Fruit fly (Drosophila melanogaster) whole organism, pupa: ENCODE measurements around the gene ras.

Source experiments
- CG34367 ChIP-seq: fragments of 200-800 bp; sonication (Bioruptor generic); optimal IDR thresholded peaks from 2 replicates; lab custom pipeline; 2018; ENCODE audit warnings: missing biosample characterization, mild to moderate bottlenecking, missing genetic modification characterization
- CG8159 ChIP-seq: fragments of 200-800 bp; sonication (Bioruptor generic); optimal IDR thresholded peaks from 3 replicates; lab custom pipeline; 2018; ENCODE audit warnings: missing biosample characterization, mild to moderate bottlenecking, missing genetic modification characterization, moderate library complexity
- CG9948 ChIP-seq: fragments of 200-800 bp; sonication (Bioruptor generic); optimal IDR thresholded peaks from 2 replicates; lab custom pipeline; 2018; ENCODE audit warnings: missing biosample characterization, mild to moderate bottlenecking, missing genetic modification characterization, moderate library complexity
- fd96Ca ChIP-seq: fragments of 200-800 bp; sonication (Bioruptor generic); IDR thresholded peaks from 3 replicates; pipeline ENCODE4 v1.3.6; 2022; ENCODE audit warnings: missing biosample characterization, missing genetic modification characterization
- gl ChIP-seq: fragments of 200-800 bp; sonication (Bioruptor generic); optimal IDR thresholded peaks from 2 replicates; lab custom pipeline; 2018; ENCODE audit warnings: missing biosample characterization, mild to moderate bottlenecking, missing genetic modification characterization
- rn ChIP-seq: fragments of 200-800 bp; sonication (Bioruptor generic); IDR thresholded peaks from 2 replicates; pipeline ENCODE4 v1.3.6; 2022; ENCODE audit warnings: missing biosample characterization, missing genetic modification characterization

DNA sequence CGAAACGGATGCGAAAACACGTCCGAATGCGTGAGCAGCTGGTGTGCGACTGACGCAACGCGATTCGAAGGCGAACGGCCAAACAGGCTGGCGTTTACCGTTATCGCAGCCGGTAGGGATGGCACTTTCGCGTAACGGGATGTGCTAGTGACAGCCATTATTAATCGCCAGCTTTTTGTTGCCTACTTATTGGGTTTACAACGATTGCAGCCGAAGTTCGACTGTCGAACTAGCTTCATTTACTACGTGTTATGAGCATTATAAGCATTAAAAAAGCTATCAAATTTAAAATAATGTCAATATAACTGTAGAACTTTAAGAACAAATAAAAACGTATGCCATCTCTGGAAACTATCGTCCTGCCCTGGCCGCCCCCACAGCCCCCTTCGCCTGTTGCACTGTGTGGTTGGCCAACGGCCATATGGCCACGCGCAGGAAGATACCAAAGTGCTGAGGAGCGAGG lies 13.3 kb downstream of the ras start, which contains the start of gene Rph:
- no peak for TF ChIP-seq rn
- TF ChIP-seq CG9948 (tag; lab: Kevin White, UChicago), result no peak
- TF ChIP-seq fd96Ca (GFP tag; lab: Robert Waterston, UW), result 0 out of 3 replicates have a peak, but pooled peaks have one; percentile 14
- no peak for TF ChIP-seq gl (tag; lab: Kevin White, UChicago)
- TF ChIP-seq CG34367, result no peak
- no peak for TF ChIP-seq CG8159 (tag; lab: Kevin White, UChicago)
